Worm (Caenorhabditis elegans) whole organism, L3 larva: ENCODE data around the gene rpc-11.

ENCODE experiments used
- R02D3.7 ChIP-seq: fragments of 150-350 bp; optimal IDR thresholded peaks from 2 replicates; lab custom pipeline; 2014; ENCODE audit warnings: missing biosample characterization, missing genetic modification characterization
- ZK546.5 ChIP-seq: sonication (generic microtip); optimal IDR thresholded peaks from 2 replicates; lab custom pipeline; 2017; ENCODE audit warnings: missing biosample characterization, missing genetic modification characterization
- aly-2 ChIP-seq: fragments of 150-350 bp; optimal IDR thresholded peaks from 2 replicates; lab custom pipeline; 2014; ENCODE audit warnings: missing biosample characterization, missing genetic modification characterization
- ama-1 ChIP-seq: fragments of 150-350 bp; optimal IDR thresholded peaks from 2 replicates; lab custom pipeline; 2018
- ceh-16 ChIP-seq: sonication (generic microtip); optimal IDR thresholded peaks from 2 replicates; lab custom pipeline; 2017; ENCODE audit warnings: missing biosample characterization, missing genetic modification characterization
- ceh-28 ChIP-seq: fragments of 150-350 bp; optimal IDR thresholded peaks from 2 replicates; lab custom pipeline; 2014; ENCODE audit warnings: missing biosample characterization, missing genetic modification reagents, missing genetic modification characterization
- ceh-82 ChIP-seq: fragments of 150-350 bp; optimal IDR thresholded peaks from 2 replicates; lab custom pipeline; 2014; ENCODE audit warnings: missing biosample characterization, missing genetic modification characterization
- ceh-9 ChIP-seq: sonication (generic microtip); optimal IDR thresholded peaks from 2 replicates; lab custom pipeline; 2018; ENCODE audit warnings: missing biosample characterization, missing genetic modification characterization
- daf-12 ChIP-seq: fragments of 150-350 bp; optimal IDR thresholded peaks from 2 replicates; lab custom pipeline; 2014; ENCODE audit warnings: missing biosample characterization, missing genetic modification reagents, missing genetic modification characterization
- egl-5 ChIP-seq: fragments of 150-350 bp; optimal IDR thresholded peaks from 2 replicates; lab custom pipeline; 2017; ENCODE audit warnings: missing biosample characterization, missing genetic modification reagents, missing genetic modification characterization, inconsistent platforms
- elt-1 ChIP-seq: fragments of 150-350 bp; optimal IDR thresholded peaks from 2 replicates; lab custom pipeline; 2014; ENCODE audit warnings: missing biosample characterization, missing genetic modification characterization
- elt-2 ChIP-seq: sonication (generic microtip); optimal IDR thresholded peaks from 2 replicates; lab custom pipeline; 2016; ENCODE audit warnings: missing genetic modification reagents, mild to moderate bottlenecking, missing genetic modification characterization, missing compliant biosample characterization
- fkh-10 ChIP-seq: sonication (generic microtip); optimal IDR thresholded peaks from 2 replicates; lab custom pipeline; 2017; ENCODE audit warnings: missing biosample characterization, missing genetic modification reagents, missing genetic modification characterization
- fkh-2 ChIP-seq: fragments of 150-350 bp; optimal IDR thresholded peaks from 2 replicates; lab custom pipeline; 2014; ENCODE audit warnings: missing biosample characterization, missing genetic modification reagents, missing genetic modification characterization
- hmg-11 ChIP-seq: sonication (generic microtip); optimal IDR thresholded peaks from 2 replicates; lab custom pipeline; 2016; ENCODE audit warnings: missing genetic modification characterization, missing compliant biosample characterization
- jun-1 ChIP-seq: fragments of 150-350 bp; optimal IDR thresholded peaks from 2 replicates; lab custom pipeline; 2014; ENCODE audit warnings: missing biosample characterization, missing genetic modification reagents, missing genetic modification characterization
- lin-39 ChIP-seq: fragments of 150-350 bp; optimal IDR thresholded peaks from 2 replicates; lab custom pipeline; 2018; ENCODE audit warnings: missing biosample characterization, missing genetic modification reagents, missing genetic modification characterization
- lsy-12 ChIP-seq: sonication (generic microtip); optimal IDR thresholded peaks from 2 replicates; lab custom pipeline; 2016; ENCODE audit warnings: mild to moderate bottlenecking, missing genetic modification characterization, missing compliant biosample characterization
- mml-1 ChIP-seq: fragments of 150-350 bp; sonication (generic microtip); optimal IDR thresholded peaks from 3 replicates; lab custom pipeline; 2014; ENCODE audit warnings: missing biosample characterization, missing genetic modification characterization
- nfya-1 ChIP-seq: sonication (generic microtip); optimal IDR thresholded peaks from 2 replicates; lab custom pipeline; 2017; ENCODE audit warnings: missing genetic modification characterization, mild to moderate bottlenecking, missing compliant biosample characterization, antibody characterized with exemption, moderate library complexity; ENCODE audit not compliant: insufficient read depth
- nhr-11 ChIP-seq: fragments of 150-350 bp; optimal IDR thresholded peaks from 2 replicates; lab custom pipeline; 2014; ENCODE audit warnings: missing biosample characterization, missing genetic modification characterization
- nhr-12 ChIP-seq: fragments of 150-350 bp; optimal IDR thresholded peaks from 2 replicates; lab custom pipeline; 2014; ENCODE audit warnings: missing biosample characterization, missing genetic modification characterization
- nhr-23 ChIP-seq: fragments of 150-350 bp; optimal IDR thresholded peaks from 2 replicates; lab custom pipeline; 2014; ENCODE audit warnings: missing biosample characterization, missing genetic modification reagents, missing genetic modification characterization
- nhr-237 ChIP-seq: fragments of 150-350 bp; optimal IDR thresholded peaks from 2 replicates; lab custom pipeline; 2014; ENCODE audit warnings: missing biosample characterization, missing genetic modification characterization
- nhr-25 ChIP-seq: sonication (generic microtip); optimal IDR thresholded peaks from 2 replicates; lab custom pipeline; 2017; ENCODE audit warnings: missing biosample characterization, missing genetic modification characterization
- nhr-28 ChIP-seq: fragments of 150-350 bp; optimal IDR thresholded peaks from 2 replicates; lab custom pipeline; 2014; ENCODE audit warnings: missing biosample characterization, missing genetic modification characterization
- nhr-43 ChIP-seq: sonication (generic microtip); optimal IDR thresholded peaks from 2 replicates; lab custom pipeline; 2016; ENCODE audit warnings: mild to moderate bottlenecking, missing genetic modification characterization, missing compliant biosample characterization; ENCODE audit not compliant: poor library complexity, severe bottlenecking
- nhr-67 ChIP-seq: fragments of 150-350 bp; optimal IDR thresholded peaks from 2 replicates; lab custom pipeline; 2014; ENCODE audit warnings: missing biosample characterization, missing genetic modification characterization
- nhr-77 ChIP-seq: fragments of 150-350 bp; optimal IDR thresholded peaks from 2 replicates; lab custom pipeline; 2014; ENCODE audit warnings: missing biosample characterization, missing genetic modification characterization
- pha-4 ChIP-seq: fragments of 150-350 bp; optimal IDR thresholded peaks from 2 replicates; lab custom pipeline; 2014; ENCODE audit warnings: missing biosample characterization, missing genetic modification reagents, missing genetic modification characterization
- sea-2 ChIP-seq: fragments of 150-350 bp; sonication (generic microtip); optimal IDR thresholded peaks from 4 replicates; lab custom pipeline; 2014; ENCODE audit warnings: missing biosample characterization, missing genetic modification reagents, missing genetic modification characterization
- skn-1 ChIP-seq: fragments of 150-350 bp; optimal IDR thresholded peaks from 2 replicates; lab custom pipeline; 2014; ENCODE audit warnings: missing biosample characterization, missing genetic modification characterization
- snpc-4 ChIP-seq: fragments of 150-350 bp; optimal IDR thresholded peaks from 2 replicates; lab custom pipeline; 2014; ENCODE audit warnings: missing biosample characterization, missing genetic modification characterization
- tbx-2 ChIP-seq: sonication (generic microtip); optimal IDR thresholded peaks from 2 replicates; lab custom pipeline; 2016; ENCODE audit warnings: mild to moderate bottlenecking, missing genetic modification characterization, missing compliant biosample characterization
- zag-1 ChIP-seq: fragments of 150-350 bp; optimal IDR thresholded peaks from 2 replicates; lab custom pipeline; 2014; ENCODE audit warnings: missing biosample characterization, missing genetic modification characterization
- ztf-11 ChIP-seq: fragments of 150-350 bp; optimal IDR thresholded peaks from 2 replicates; lab custom pipeline; 2014; ENCODE audit warnings: missing biosample characterization, missing genetic modification characterization

rpc-11 gene

DNA sequence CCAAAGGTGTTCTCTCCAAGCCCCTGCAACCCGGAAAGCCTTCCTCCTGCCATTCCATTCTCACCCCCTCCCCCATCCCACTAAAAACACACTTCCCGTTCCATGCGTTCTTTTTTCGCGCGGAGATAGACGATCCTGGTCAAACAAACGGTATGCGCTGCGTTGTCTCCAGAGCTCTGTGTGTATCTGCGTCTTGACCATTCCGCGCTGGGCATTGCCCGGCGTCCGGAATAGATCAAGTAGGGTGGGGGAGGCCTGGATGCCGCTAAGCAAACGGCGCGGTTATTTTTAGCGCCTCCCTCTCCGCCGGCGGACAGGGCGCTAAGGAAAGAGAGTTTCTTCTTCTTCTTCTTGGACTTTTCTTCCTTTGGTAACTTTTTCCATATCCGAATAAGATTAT, 34.6 kb downstream of the rpc-11 start:
- TF ChIP-seq nhr-237 (no peak), lsy-12 (no peak)

DNA sequence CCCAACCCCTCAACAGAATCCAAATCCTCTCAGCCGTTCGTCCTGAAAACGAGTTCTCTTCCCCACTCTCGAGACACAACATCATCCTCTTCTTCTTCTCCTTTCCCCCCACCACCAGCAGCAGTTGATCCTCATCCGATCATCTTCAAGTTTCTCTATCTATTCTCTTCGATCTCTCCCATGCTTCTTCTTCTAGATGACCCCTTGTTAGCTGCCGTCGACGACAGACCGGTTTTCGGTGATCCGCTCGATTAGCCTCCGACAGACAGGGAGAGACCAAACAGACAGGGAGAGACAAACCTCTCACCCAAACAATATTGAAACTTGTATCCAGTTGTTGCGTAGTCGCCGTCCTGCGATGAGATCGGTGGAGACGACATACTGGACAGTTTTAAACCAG, 38.5 kb downstream of the rpc-11 start:
- TF ChIP-seq nhr-237 (no peak), lsy-12 (no peak), elt-1 (tag; lab: Kevin White, UChicago) (peak; percentile 40), nhr-23 (tag; lab: Kevin White, UChicago) (peak; percentile 91), nhr-43 (tag; lab: Kevin White, UChicago) (peak; percentile 69), nhr-25 (tag; lab: Kevin White, UChicago) (peak; percentile 90)

DNA sequence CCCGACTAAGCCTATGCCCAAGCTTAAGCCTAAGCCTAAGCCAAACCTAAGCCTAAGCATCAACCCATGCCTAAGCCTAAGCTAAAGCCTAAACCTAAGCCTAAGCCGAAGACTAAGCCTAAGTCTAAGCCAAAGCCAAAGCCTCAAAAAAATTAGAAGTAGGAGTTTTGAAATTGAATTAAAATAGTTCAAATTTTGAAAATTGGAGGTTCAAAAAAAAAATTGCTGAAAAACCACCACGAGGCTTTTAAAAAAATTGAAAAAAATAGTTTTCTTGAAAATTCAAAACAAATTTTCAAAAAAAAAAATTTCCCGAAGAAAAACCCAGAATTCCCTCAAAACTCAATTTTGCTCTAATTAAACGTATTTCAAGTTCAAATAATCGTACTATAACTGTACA, 42.8 kb downstream of the rpc-11 start:
- TF ChIP-seq elt-2 (tag; lab: Kevin White, UChicago) (no peak), ceh-16 (tag; lab: Kevin White, UChicago) (no peak), zag-1 (no peak), ceh-82 (tag; lab: Kevin White, UChicago) (no peak), daf-12 (no peak), fkh-10 (GFP tag; lab: Kevin White, UChicago) (no peak), ZK546.5 (tag; lab: Kevin White, UChicago) (no peak), pha-4 (tag; lab: Kevin White, UChicago) (no peak), nhr-25 (tag; lab: Kevin White, UChicago) (no peak), nhr-77 (tag; lab: Kevin White, UChicago) (no peak)

DNA sequence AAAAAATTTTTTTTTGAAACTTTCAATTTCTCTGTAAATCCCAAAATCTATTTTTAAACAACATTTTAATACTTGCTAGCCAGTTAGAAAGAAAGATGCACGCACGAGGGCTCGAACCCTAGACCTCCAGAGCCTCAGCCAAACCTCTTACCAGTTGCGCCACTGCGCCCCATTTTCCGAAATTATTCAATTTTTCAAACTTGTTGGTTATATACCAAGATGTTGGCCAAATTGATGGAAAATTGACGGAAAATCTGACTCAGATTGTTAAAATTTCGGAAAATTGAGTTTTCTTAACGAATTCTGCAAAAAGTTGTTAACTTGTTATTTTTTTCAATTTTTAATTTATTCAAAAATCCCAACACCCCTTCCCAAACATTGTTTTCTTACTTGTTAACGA, 44.1 kb downstream of the rpc-11 start:
- TF ChIP-seq lin-39, result no peak
- no peak for TF ChIP-seq ceh-9 (tag; lab: Kevin White, UChicago)
- TF ChIP-seq fkh-2 (tag; lab: Kevin White, UChicago), result no peak
- no peak for TF ChIP-seq lsy-12
- no peak for TF ChIP-seq egl-5
- TF ChIP-seq nhr-67, result no peak

DNA sequence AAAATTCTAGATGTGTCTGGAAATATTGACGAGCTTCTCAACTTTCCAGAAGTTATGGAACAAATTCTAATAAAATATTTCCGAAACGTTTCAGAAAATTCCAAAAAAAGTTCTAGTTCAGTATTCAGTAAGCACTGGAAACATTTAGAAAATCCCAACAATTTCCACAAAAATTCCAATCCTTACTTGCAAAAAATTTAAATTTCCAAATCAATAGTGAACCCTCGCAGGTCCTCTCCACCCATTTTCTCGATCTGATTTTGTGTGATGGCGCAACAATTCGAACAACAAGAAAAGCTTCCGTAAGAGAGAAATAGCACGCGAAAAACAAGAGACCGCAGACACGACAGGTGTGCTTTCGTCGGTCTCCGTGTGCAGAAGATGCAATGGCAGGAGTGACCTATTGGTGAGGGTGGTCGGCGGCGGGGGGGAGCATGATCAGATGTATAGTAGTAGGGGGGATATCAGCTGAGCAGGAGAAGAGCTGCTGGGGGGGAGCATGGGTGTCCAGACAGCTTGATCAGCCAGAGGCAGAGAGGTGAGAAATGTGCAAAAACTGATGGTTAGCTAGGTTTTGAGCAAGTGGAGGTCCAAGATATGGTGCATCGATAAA, 48.1 kb downstream of the rpc-11 start:
- TF ChIP-seq ceh-9 (tag; lab: Kevin White, UChicago) (no peak), aly-2 (no peak), mml-1 (tag; lab: Kevin White, UChicago) (no peak), nhr-12 (tag; lab: Kevin White, UChicago) (no peak), nfya-1 (tag; lab: Kevin White, UChicago) (peak; percentile 1), ceh-28 (tag; lab: Kevin White, UChicago) (no peak), lin-39 (no peak), skn-1 (tag; lab: Kevin White, UChicago) (no peak)

DNA sequence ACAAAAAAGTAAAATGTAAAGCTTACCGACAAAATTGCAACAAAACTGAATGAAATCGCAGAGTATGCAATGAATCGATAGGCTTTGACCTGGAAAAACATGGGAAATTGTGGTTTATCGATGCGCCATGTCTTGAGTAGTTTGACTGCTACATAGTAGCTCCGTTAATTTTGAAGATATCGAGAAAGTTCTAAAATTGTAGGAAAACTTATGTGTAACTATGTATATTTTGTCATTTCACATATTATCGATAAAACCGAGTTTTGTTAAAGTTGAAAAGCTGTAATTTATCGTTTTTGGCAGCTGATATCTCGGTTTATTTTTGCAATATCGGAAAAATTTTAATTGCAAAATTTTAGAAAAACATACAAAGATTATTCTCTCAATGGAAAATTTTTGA, 50.7 kb downstream of the rpc-11 start, which contains the start of gene col-105:
Gene col-105, minus strand, starts transcription at position 101 of the 400 bp plus-strand sequence.
- no peak for TF ChIP-seq nhr-67
- no peak for TF ChIP-seq mml-1 (tag; lab: Kevin White, UChicago)
- no peak for TF ChIP-seq nhr-11
- TF ChIP-seq ZK546.5 (tag; lab: Kevin White, UChicago), result no peak
- TF ChIP-seq sea-2 (GFP tag; lab: Kevin White, UChicago), result no peak
- TF ChIP-seq R02D3.7 (tag; lab: Kevin White, UChicago), result no peak
- no peak for TF ChIP-seq nhr-28 (tag; lab: Kevin White, UChicago)
- TF ChIP-seq jun-1 (tag; lab: Kevin White, UChicago), result no peak
- TF ChIP-seq nhr-237, result no peak
- no peak for TF ChIP-seq nhr-25 (tag; lab: Kevin White, UChicago)
- TF ChIP-seq nhr-43 (tag; lab: Kevin White, UChicago), result no peak
- no peak for TF ChIP-seq ztf-11 (tag; lab: Kevin White, UChicago)
- no peak for TF ChIP-seq hmg-11 (tag; lab: Kevin White, UChicago)
- TF ChIP-seq ceh-28 (tag; lab: Kevin White, UChicago), result no peak
- TF ChIP-seq snpc-4 (tag; lab: Kevin White, UChicago), result no peak
- no peak for TF ChIP-seq ama-1
- TF ChIP-seq tbx-2, result no peak
- TF ChIP-seq fkh-10 (GFP tag; lab: Kevin White, UChicago), result no peak
